Worm (Caenorhabditis elegans) whole organism, L4 larva: ENCODE data around the gene F22F4.4.
A peak's percentile ranks its signal among the peaks of the same experiment; 100 is the strongest.

Experiments used
- D1046.2 ChIP-seq: fragments of 200-800 bp; sonication (Bioruptor generic); IDR thresholded peaks from 2 replicates; pipeline ENCODE4 v1.3.6; 2022; ENCODE audit warnings: missing genetic modification characterization, missing compliant biosample characterization
- F49E8.2 ChIP-seq: sonication (generic microtip); optimal IDR thresholded peaks from 2 replicates; lab custom pipeline; 2016; ENCODE audit warnings: missing compliant biosample characterization, mild to moderate bottlenecking, missing genetic modification characterization, borderline replicate concordance
- Y5F2A.4 ChIP-seq: fragments of 200-800 bp; sonication (Bioruptor generic); optimal IDR thresholded peaks from 2 replicates; lab custom pipeline; 2018; ENCODE audit warnings: mild to moderate bottlenecking, missing genetic modification characterization, missing compliant biosample characterization
- ZK337.2 ChIP-seq: fragments of 200-800 bp; sonication (Bioruptor generic); IDR thresholded peaks from 2 replicates; pipeline ENCODE4 v1.3.6; 2022; ENCODE audit warnings: missing genetic modification reagents, missing genetic modification characterization, missing compliant biosample characterization
- aly-2 ChIP-seq: sonication (generic microtip); optimal IDR thresholded peaks from 2 replicates; lab custom pipeline; 2018; ENCODE audit warnings: missing biosample characterization, missing genetic modification characterization
- ama-1 ChIP-seq: fragments of 150-350 bp; optimal IDR thresholded peaks from 2 replicates; lab custom pipeline; 2014; ENCODE audit warnings: inconsistent platforms, mixed read lengths
- arid-1 ChIP-seq: fragments of 200-800 bp; sonication (Bioruptor generic); conservative IDR thresholded peaks from 2 replicates; pipeline ENCODE4 v1.3.6; 2022; ENCODE audit warnings: missing genetic modification reagents, missing genetic modification characterization, missing compliant biosample characterization
- ceh-28 ChIP-seq: fragments of 150-350 bp; optimal IDR thresholded peaks from 2 replicates; lab custom pipeline; 2014; ENCODE audit warnings: missing biosample characterization, missing genetic modification reagents, missing genetic modification characterization
- ceh-44 ChIP-seq: fragments of 200-800 bp; sonication (Bioruptor generic); IDR thresholded peaks from 2 replicates; pipeline ENCODE4 v1.3.6; 2022; ENCODE audit warnings: missing genetic modification reagents, missing genetic modification characterization, missing compliant biosample characterization
- ceh-62 ChIP-seq: sonication (generic microtip); optimal IDR thresholded peaks from 2 replicates; lab custom pipeline; 2017; ENCODE audit warnings: missing biosample characterization, missing genetic modification characterization
- ceh-82 ChIP-seq: sonication (generic microtip); optimal IDR thresholded peaks from 2 replicates; lab custom pipeline; 2017; ENCODE audit warnings: missing biosample characterization, missing genetic modification characterization
- daf-16 ChIP-seq, 3 experiments: sonication (generic microtip); optimal IDR thresholded peaks; 2 replicates each; lab custom pipeline; 2016 to 2017; ENCODE audit warnings: missing genetic modification characterization in 3 of 3, missing genetic modification reagents in 3 of 3, mild to moderate bottlenecking in 2 of 3, missing compliant biosample characterization in 2 of 3, missing biosample characterization in 1 of 3, moderate library complexity in 1 of 3
- dmd-8 ChIP-seq: fragments of 200-800 bp; sonication (Bioruptor generic); IDR thresholded peaks from 2 replicates; pipeline ENCODE4 v1.3.6; 2022; ENCODE audit warnings: missing genetic modification characterization, missing compliant biosample characterization
- duxl-1 ChIP-seq: sonication (generic microtip); optimal IDR thresholded peaks from 2 replicates; lab custom pipeline; 2016; ENCODE audit warnings: mild to moderate bottlenecking, missing genetic modification characterization, moderate library complexity, missing compliant biosample characterization; ENCODE audit not compliant: poor library complexity
- fkh-10 ChIP-seq: fragments of 150-350 bp; optimal IDR thresholded peaks from 2 replicates; lab custom pipeline; 2014; ENCODE audit warnings: missing biosample characterization, missing genetic modification reagents, missing genetic modification characterization
- gei-8 ChIP-seq: fragments of 200-800 bp; sonication (Bioruptor generic); optimal IDR thresholded peaks from 2 replicates; lab custom pipeline; 2018; ENCODE audit warnings: mild to moderate bottlenecking, missing genetic modification characterization, missing compliant biosample characterization
- hlh-11 ChIP-seq: fragments of 200-800 bp; sonication (Bioruptor generic); optimal IDR thresholded peaks from 2 replicates; lab custom pipeline; 2018; ENCODE audit warnings: mild to moderate bottlenecking, missing genetic modification characterization, missing compliant biosample characterization
- hlh-30 ChIP-seq: sonication (generic microtip); optimal IDR thresholded peaks from 2 replicates; lab custom pipeline; 2017; ENCODE audit warnings: antibody characterized with exemption, mild to moderate bottlenecking, missing genetic modification characterization, missing compliant biosample characterization; ENCODE audit not compliant: insufficient read depth
- lim-7 ChIP-seq: fragments of 200-800 bp; sonication (Bioruptor generic); IDR thresholded peaks from 2 replicates; pipeline ENCODE4 v1.3.6; 2022; ENCODE audit warnings: missing genetic modification characterization, missing compliant biosample characterization
- lin-1 ChIP-seq: fragments of 200-800 bp; sonication (Bioruptor generic); IDR thresholded peaks from 2 replicates; pipeline ENCODE4 v1.3.6; 2022; ENCODE audit warnings: missing genetic modification reagents, missing genetic modification characterization, missing compliant biosample characterization
- lin-38 ChIP-seq: fragments of 200-800 bp; sonication (Bioruptor generic); IDR thresholded peaks from 2 replicates; pipeline ENCODE4 v1.3.6; 2022; ENCODE audit warnings: missing genetic modification reagents, missing genetic modification characterization, missing compliant biosample characterization
- madf-9 ChIP-seq: fragments of 200-800 bp; sonication (Bioruptor generic); conservative IDR thresholded peaks from 2 replicates; pipeline ENCODE4 v1.3.6; 2022; ENCODE audit warnings: missing genetic modification reagents, missing genetic modification characterization, missing compliant biosample characterization
- mdl-1 ChIP-seq, 2 experiments: fragments of 150-350 bp in 1 of 2; sonication (generic microtip) in 1 of 2; optimal IDR thresholded peaks; 2 replicates each; lab custom pipeline; 2014 to 2017; ENCODE audit warnings: missing biosample characterization in 2 of 2, missing genetic modification characterization in 2 of 2
- mxl-2 ChIP-seq: fragments of 200-800 bp; sonication (Bioruptor generic); conservative IDR thresholded peaks from 2 replicates; pipeline ENCODE4 v1.3.6; 2022; ENCODE audit warnings: missing genetic modification reagents, missing genetic modification characterization, missing compliant biosample characterization
- mxl-3 ChIP-seq: fragments of 200-800 bp; sonication (Bioruptor generic); optimal IDR thresholded peaks from 2 replicates; lab custom pipeline; 2018; ENCODE audit warnings: mild to moderate bottlenecking, missing genetic modification characterization, missing compliant biosample characterization
- nhr-28 ChIP-seq: fragments of 150-350 bp; optimal IDR thresholded peaks from 2 replicates; lab custom pipeline; 2014; ENCODE audit warnings: missing biosample characterization, missing genetic modification characterization
- nhr-48 ChIP-seq: sonication (generic microtip); optimal IDR thresholded peaks from 2 replicates; lab custom pipeline; 2016; ENCODE audit warnings: mild to moderate bottlenecking, missing genetic modification characterization, missing compliant biosample characterization
- sdz-12 ChIP-seq: fragments of 200-800 bp; sonication (Bioruptor generic); optimal IDR thresholded peaks from 2 replicates; lab custom pipeline; 2018; ENCODE audit warnings: mild to moderate bottlenecking, missing genetic modification characterization, missing compliant biosample characterization
- skn-1 ChIP-seq: fragments of 150-350 bp; optimal IDR thresholded peaks from 2 replicates; lab custom pipeline; 2014; ENCODE audit warnings: missing biosample characterization, missing genetic modification characterization
- tra-1 ChIP-seq: fragments of 200-800 bp; sonication (Bioruptor generic); IDR thresholded peaks from 2 replicates; pipeline ENCODE4 v1.3.6; 2022; ENCODE audit warnings: missing genetic modification reagents, missing genetic modification characterization, missing compliant biosample characterization
- unc-130 ChIP-seq: sonication (generic microtip); optimal IDR thresholded peaks from 2 replicates; lab custom pipeline; 2016; ENCODE audit warnings: missing genetic modification reagents, missing genetic modification characterization, missing compliant biosample characterization
- unc-62 ChIP-seq, 3 experiments: fragments of 150-350 bp in 1 of 3; sonication (generic microtip); optimal IDR thresholded peaks in 2 of 3; peaks in 1 of 3; 1 replicate in 1 of 3; 2 replicates in 2 of 3; lab custom pipeline; 2014 to 2017; ENCODE audit warnings: missing biosample characterization in 3 of 3, missing genetic modification characterization in 3 of 3, missing genetic modification reagents in 3 of 3, missing genotype in 1 of 3
- zfp-2 ChIP-seq: sonication (generic microtip); optimal IDR thresholded peaks from 2 replicates; lab custom pipeline; 2016; ENCODE audit warnings: mild to moderate bottlenecking, missing genetic modification characterization, missing compliant biosample characterization

Gene F22F4.4

DNA sequence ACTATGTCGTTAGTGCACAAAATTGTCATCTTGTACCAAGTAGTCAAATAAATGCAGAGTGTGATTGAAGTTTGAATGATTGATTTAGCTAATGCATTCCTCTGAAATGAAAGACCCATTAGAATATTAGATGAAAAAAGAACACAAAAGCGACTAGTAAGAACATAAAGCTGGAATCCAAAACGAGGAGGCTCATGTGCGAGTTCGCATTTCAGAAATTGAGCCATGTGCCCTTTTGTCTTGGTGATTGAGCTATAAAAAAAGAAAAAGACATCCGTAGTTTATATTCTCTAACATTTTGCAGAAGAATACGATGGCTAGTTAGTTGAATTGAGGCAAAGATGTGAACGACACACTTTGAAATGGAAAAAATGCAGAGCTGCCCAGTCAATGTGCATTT is at the start of gene F22F4.4:
Gene F22F4.4, minus strand, starts transcription at position 101 of the 400 bp plus-strand sequence.
- TF ChIP-seq unc-62 (GFP tag; optimal IDR thresholded peaks at IDR 0.05 in 1 of 2; lab: Kevin White, UChicago) (peak in 1 of 2 experiments; percentile 21), unc-62 (tag; optimal IDR thresholded peaks at IDR 0.05; lab: Kevin White, UChicago) (no peak), fkh-10 (GFP tag; lab: Kevin White, UChicago) (no peak)

DNA sequence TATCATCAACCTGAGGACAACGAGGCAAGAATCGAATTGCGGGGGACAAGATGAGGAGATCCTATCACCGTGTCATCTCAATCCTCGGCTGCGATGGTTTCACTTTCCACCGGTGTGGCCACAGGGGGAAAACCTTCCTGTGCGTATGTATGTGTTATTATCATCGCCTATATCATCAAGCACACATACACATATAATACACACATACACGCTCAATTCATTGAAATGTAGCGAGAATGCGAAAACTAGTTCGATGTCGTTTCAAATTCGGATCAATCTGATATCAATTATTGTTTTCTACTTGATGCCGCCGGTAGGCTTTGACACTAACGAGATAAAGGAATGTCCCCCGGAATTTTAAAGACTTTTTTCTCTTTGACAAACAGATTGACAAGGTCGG is 49.5 kb upstream of the F22F4.4 start:
- TF ChIP-seq mxl-3 (GFP tag; lab: Kevin White, UChicago), result peak; percentile 26
- TF ChIP-seq Y5F2A.4 (GFP tag; lab: Kevin White, UChicago), result no peak
- peak in 1 of 2 experiments; percentile 32 for TF ChIP-seq unc-62 (GFP tag; optimal IDR thresholded peaks at IDR 0.05 in 1 of 2; lab: Kevin White, UChicago)
- no peak for TF ChIP-seq unc-62 (tag; optimal IDR thresholded peaks at IDR 0.05; lab: Kevin White, UChicago)
- peak; percentile 69 for TF ChIP-seq nhr-28 (tag; lab: Kevin White, UChicago)
- no peak for TF ChIP-seq lin-1 (GFP tag; lab: Robert Waterston, UW)

DNA sequence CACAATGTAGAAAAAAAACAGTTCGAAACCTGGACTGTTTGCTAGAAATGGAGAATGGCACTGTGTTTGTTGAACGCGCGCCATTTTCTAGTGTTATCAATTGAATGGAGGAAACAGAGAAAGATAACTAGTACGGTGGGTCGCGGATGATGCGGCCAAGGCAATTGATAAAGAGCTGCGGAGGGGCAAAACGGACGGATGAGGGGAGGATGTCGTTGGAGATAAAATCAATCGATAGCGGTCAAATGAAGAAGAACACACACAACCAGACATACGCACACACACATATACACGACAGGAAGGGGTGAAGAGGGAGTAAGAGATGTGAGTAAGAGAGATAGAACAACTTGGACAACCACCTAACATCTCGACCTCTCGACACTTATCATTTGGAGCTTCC is 48.7 kb upstream of the F22F4.4 start:
- TF ChIP-seq ceh-44 (GFP tag; lab: Robert Waterston, UW), result no peak
- no peak for TF ChIP-seq nhr-48 (tag; lab: Kevin White, UChicago)
- no peak for TF ChIP-seq skn-1 (tag; lab: Kevin White, UChicago)
- no peak for TF ChIP-seq mxl-2 (GFP tag; lab: Robert Waterston, UW)
- TF ChIP-seq F49E8.2 (tag; lab: Kevin White, UChicago), result no peak
- no peak for TF ChIP-seq duxl-1 (tag; lab: Kevin White, UChicago)
- no peak for TF ChIP-seq mdl-1 (tag; optimal IDR thresholded peaks at IDR 0.05; lab: Kevin White, UChicago)
- no peak for TF ChIP-seq ZK337.2 (GFP tag; lab: Robert Waterston, UW)
- TF ChIP-seq hlh-30 (tag; lab: Kevin White, UChicago), result no peak
- no peak for TF ChIP-seq dmd-8 (GFP tag; lab: Robert Waterston, UW)
- TF ChIP-seq ceh-82 (tag; lab: Kevin White, UChicago), result no peak
- peak; percentile 20 for TF ChIP-seq ceh-28 (tag; lab: Kevin White, UChicago)
- TF ChIP-seq ceh-62 (tag; lab: Kevin White, UChicago), result no peak
- no peak for TF ChIP-seq gei-8
- no peak for TF ChIP-seq lim-7 (GFP tag; lab: Robert Waterston, UW)
- TF ChIP-seq hlh-11 (tag; lab: Kevin White, UChicago), result peak; percentile 37
- no peak for TF ChIP-seq D1046.2 (GFP tag; lab: Robert Waterston, UW)
- no peak for TF ChIP-seq daf-16 (GFP tag; optimal IDR thresholded peaks at IDR 0.05; lab: Kevin White, UChicago)
- TF ChIP-seq daf-16 (tag; optimal IDR thresholded peaks at IDR 0.05; lab: Kevin White, UChicago), result peak; percentile 26
- no peak for TF ChIP-seq arid-1 (GFP tag; lab: Robert Waterston, UW)
- no peak for TF ChIP-seq aly-2 (tag; lab: Kevin White, UChicago)
- TF ChIP-seq nhr-28 (tag; lab: Kevin White, UChicago), result peak; percentile 49

DNA sequence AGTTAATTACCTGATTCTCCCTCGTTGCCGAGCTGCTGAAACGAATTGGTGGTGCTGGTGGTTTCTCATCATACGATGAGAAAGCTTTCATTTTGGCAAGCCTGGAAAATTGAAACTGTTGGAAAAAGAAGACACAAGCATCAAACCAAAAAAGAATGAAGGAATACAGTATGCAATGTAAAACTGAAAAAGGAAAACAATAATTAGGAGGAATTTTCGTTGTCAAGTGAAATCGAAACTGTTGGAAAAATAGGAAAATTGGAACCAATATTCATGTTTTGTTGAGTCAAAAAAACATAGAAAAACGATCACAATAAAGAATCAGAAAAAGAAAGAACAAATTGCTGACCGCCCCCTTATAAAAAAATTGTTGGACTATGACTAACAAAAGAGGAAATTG is 47.2 kb upstream of the F22F4.4 start, which contains the start of gene pak-1:
Gene pak-1, minus strand, starts transcription at position 101 of the 400 bp plus-strand sequence.
- TF ChIP-seq sdz-12 (GFP tag; lab: Kevin White, UChicago) (no peak), madf-9 (no peak), ama-1 (lab: Kevin White, UChicago) (no peak), zfp-2 (tag; lab: Kevin White, UChicago) (no peak), ceh-28 (tag; lab: Kevin White, UChicago) (no peak), lin-38 (GFP tag; lab: Robert Waterston, UW) (no peak), tra-1 (GFP tag; lab: Robert Waterston, UW) (no peak), unc-130 (no peak)
